Worm (Caenorhabditis elegans): ENCODE results near the gene T14G8.2.
A peak's percentile ranks its signal among the peaks of the same experiment; 100 is the strongest.

Gene T14G8.2

DNA sequence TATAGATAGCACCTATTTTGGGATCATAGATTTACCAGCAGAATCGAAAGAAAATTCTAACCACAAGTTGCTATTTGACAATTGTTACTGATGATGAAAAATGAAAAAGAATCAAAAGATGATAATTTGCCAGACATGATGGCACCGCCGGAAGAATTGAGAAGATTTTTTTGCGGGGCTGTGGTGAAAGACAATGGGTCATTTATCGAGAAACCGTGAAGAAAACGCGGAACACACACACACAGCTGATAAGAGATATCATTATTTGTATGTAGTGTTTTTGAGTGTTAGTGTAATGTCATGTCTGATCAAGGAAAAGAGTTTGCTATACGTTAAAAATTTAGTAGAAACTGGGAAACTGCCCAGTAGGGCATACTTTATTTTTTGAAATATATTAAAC lies 23.0 kb upstream of the T14G8.2 start:
- TF ChIP-seq pag-3 (tag; optimal IDR thresholded peaks at IDR 0.05; ENCODE audit: borderline replicate concordance, insufficient read depth): peak; percentile 5
- no peak for TF ChIP-seq pax-3 (tag; optimal IDR thresholded peaks at IDR 0.05)
- TF ChIP-seq nhr-12 (tag; optimal IDR thresholded peaks at IDR 0.05): no peak
- no peak for TF ChIP-seq zip-4 (GFP tag; optimal IDR thresholded peaks at IDR 0.05)
- peak; percentile 23 for TF ChIP-seq nhr-71 (tag; optimal IDR thresholded peaks at IDR 0.05)
- TF ChIP-seq tbx-2 (tag; optimal IDR thresholded peaks at IDR 0.05): peak; percentile 4
- no peak for TF ChIP-seq ztf-11 (tag; optimal IDR thresholded peaks at IDR 0.05)
- TF ChIP-seq blmp-1 (tag; optimal IDR thresholded peaks at IDR 0.05): peak; percentile 81
- TF ChIP-seq mdl-1 (tag; optimal IDR thresholded peaks at IDR 0.05): peak in 1 of 2 experiments; percentile 10
- no peak for TF ChIP-seq aly-2 (tag; optimal IDR thresholded peaks at IDR 0.05)
- no peak for TF ChIP-seq hlh-17 (GFP tag; optimal IDR thresholded peaks at IDR 0.05; ENCODE audit: borderline replicate concordance)
- TF ChIP-seq snu-23 (GFP tag; optimal IDR thresholded peaks at IDR 0.05): no peak
- no peak for TF ChIP-seq dpl-1 (GFP tag; optimal IDR thresholded peaks at IDR 0.05)
- TF ChIP-seq fkh-10 (GFP tag; optimal IDR thresholded peaks at IDR 0.05): no peak
- TF ChIP-seq jun-1 (tag; optimal IDR thresholded peaks at IDR 0.05): no peak
- TF ChIP-seq zag-1 (tag; optimal IDR thresholded peaks at IDR 0.05): no peak
- no peak for TF ChIP-seq egl-13 (tag; optimal IDR thresholded peaks at IDR 0.05)
- no peak for TF ChIP-seq snpc-4 (tag; optimal IDR thresholded peaks at IDR 0.05)
- peak in 1 of 2 experiments; percentile 8 for TF ChIP-seq lin-35 (GFP tag; optimal IDR thresholded peaks at IDR 0.05)
- no peak for TF ChIP-seq ceh-82 (tag; optimal IDR thresholded peaks at IDR 0.05)
- no peak for TF ChIP-seq nhr-76 (tag; optimal IDR thresholded peaks at IDR 0.05)
- no peak for TF ChIP-seq efl-1 (optimal IDR thresholded peaks at IDR 0.05)
- TF ChIP-seq efl-1 (GFP tag; optimal IDR thresholded peaks at IDR 0.05 in 1 of 2): peak in 1 of 2 experiments; percentile 67
- no peak for TF ChIP-seq nhr-19 (GFP tag; conservative IDR thresholded peaks at IDR 0.05)
- TF ChIP-seq Y116A8C.19 (tag; optimal IDR thresholded peaks at IDR 0.05; ENCODE audit: borderline replicate concordance): no peak
- no peak for TF ChIP-seq nhr-11 (tag; optimal IDR thresholded peaks at IDR 0.05)
- peak; percentile 66 for TF ChIP-seq lin-14 (GFP tag; optimal IDR thresholded peaks at IDR 0.05)
- no peak for TF ChIP-seq efl-3 (GFP tag; optimal IDR thresholded peaks at IDR 0.05)
- peak in 2 of 6 experiments; percentile 14 to 85 for TF ChIP-seq elt-3 (tag; optimal IDR thresholded peaks at IDR 0.05)
- TF ChIP-seq unc-130 (tag; optimal IDR thresholded peaks at IDR 0.05): no peak
- TF ChIP-seq ces-1 (GFP tag; optimal IDR thresholded peaks at IDR 0.05): no peak
- TF ChIP-seq F16B12.6 (tag; optimal IDR thresholded peaks at IDR 0.05): no peak
- TF ChIP-seq lir-3 (tag; optimal IDR thresholded peaks at IDR 0.05; ENCODE audit: poor library complexity): no peak
- TF ChIP-seq nhr-20 (tag; optimal IDR thresholded peaks at IDR 0.05): peak; percentile 43
- no peak for TF ChIP-seq ceh-88 (GFP tag; IDR thresholded peaks at IDR 0.05)
- no peak for TF ChIP-seq sox-4 (tag; optimal IDR thresholded peaks at IDR 0.05)
- TF ChIP-seq nhr-85 (tag): peak; percentile 64
- no peak for TF ChIP-seq fos-1 (tag; optimal IDR thresholded peaks at IDR 0.05)
- TF ChIP-seq skn-1 (tag; optimal IDR thresholded peaks at IDR 0.05): no peak
- no peak for TF ChIP-seq C16A3.4 (tag; optimal IDR thresholded peaks at IDR 0.05)

DNA sequence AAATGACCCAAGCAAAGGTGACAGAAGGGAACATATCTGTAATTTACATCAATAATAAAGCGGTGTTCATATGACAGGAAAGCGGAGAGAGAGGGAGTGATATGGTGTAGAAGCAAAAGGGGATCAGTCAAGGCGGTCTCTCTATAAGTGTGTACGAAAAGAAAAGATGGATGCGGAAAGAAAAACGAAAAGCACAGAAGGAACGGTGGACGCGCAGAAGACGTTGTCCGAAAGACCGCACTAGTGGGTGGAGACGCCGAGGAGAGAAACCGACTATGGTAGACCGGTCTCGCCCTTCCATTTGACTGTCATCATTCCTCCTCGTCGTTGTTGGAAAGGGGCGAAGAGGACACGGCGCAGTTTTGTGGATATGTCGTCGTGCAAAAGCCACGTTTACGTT lies 14.8 kb upstream of the T14G8.2 start, which contains the start of gene C52G5.2:
TSS of gene C52G5.2 (plus strand) at position 301 of the 400 bp plus-strand sequence.
- TF ChIP-seq fos-1 (tag; optimal IDR thresholded peaks at IDR 0.05) (no peak), blmp-1 (tag; optimal IDR thresholded peaks at IDR 0.05) (peak; percentile 26)

DNA sequence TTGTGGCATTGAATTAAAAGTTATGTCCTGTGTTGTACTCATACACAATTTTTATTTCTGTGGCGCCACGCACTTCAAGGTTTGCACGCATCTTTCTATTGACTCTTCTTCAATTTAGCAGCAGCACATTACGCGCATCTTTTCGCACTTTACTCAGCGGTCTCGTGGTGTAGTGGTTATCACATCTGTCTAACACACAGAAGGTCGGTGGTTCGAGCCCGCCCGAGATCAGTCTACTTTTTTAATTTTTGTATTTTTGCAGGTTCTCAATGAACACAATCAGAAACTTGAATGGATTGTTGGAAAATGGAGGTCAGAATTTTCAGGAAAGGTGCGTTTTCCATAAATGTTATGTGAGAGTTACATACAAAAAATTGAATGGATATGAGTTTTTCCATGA lies 14.3 kb upstream of the T14G8.2 start:
- TF ChIP-seq nhr-90 (tag; optimal IDR thresholded peaks at IDR 0.05; ENCODE audit: poor library complexity) (peak; percentile 66), lin-35 (GFP tag; optimal IDR thresholded peaks at IDR 0.05) (peak; percentile 31 to 75), nhr-12 (tag; optimal IDR thresholded peaks at IDR 0.05) (no peak), ces-1 (GFP tag; optimal IDR thresholded peaks at IDR 0.05) (no peak), unc-62 (GFP tag; optimal IDR thresholded peaks at IDR 0.05) (no peak), rnt-1 (tag; optimal IDR thresholded peaks at IDR 0.05) (peak; percentile 71), skn-1 (tag; optimal IDR thresholded peaks at IDR 0.05) (peak; percentile 14), C04F5.9 (tag; optimal IDR thresholded peaks at IDR 0.05) (no peak), snpc-4 (tag; optimal IDR thresholded peaks at IDR 0.05) (no peak), hlh-17 (GFP tag; optimal IDR thresholded peaks at IDR 0.05; ENCODE audit: borderline replicate concordance) (no peak), ceh-8 (GFP tag; optimal IDR thresholded peaks at IDR 0.05) (peak; percentile 7), egl-13 (tag; optimal IDR thresholded peaks at IDR 0.05) (no peak), fos-1 (tag; optimal IDR thresholded peaks at IDR 0.05) (peak; percentile 19), snu-23 (GFP tag; optimal IDR thresholded peaks at IDR 0.05) (peak; percentile 78), F16B12.6 (tag; optimal IDR thresholded peaks at IDR 0.05) (peak; percentile 5), ama-1 (optimal IDR thresholded peaks at IDR 0.05) (no peak), nhr-77 (tag; optimal IDR thresholded peaks at IDR 0.05) (no peak), dsc-1 (tag; optimal IDR thresholded peaks at IDR 0.05) (peak; percentile 73), nhr-71 (tag; optimal IDR thresholded peaks at IDR 0.05) (peak; percentile 68), swsn-7 (tag; optimal IDR thresholded peaks at IDR 0.05) (peak; percentile 58), zag-1 (tag; optimal IDR thresholded peaks at IDR 0.05) (no peak)
